Fruit fly (Drosophila melanogaster): ENCODE results near the gene CG5321.

The CG5321 gene

DNA sequence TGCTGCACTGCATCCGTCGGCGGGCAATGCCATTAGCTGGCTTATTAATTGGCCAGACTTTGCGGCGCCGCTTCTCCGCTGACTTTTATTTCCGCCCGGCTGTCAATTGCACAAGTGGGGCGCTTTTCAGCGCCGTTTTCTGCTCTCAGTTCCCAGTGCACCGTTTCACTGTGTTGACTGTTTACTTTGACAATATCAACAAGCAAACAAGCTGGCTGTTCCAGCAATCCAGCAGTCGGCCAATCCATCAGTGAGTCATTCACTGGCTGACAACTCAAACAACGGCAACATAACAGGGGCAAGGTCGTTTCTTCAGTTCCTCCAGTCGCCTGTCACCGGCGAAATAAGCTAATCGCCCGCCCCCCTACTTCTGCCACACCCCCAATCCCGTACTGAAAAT lies 37.9 kb downstream of the CG5321 start (continued):
- no peak for TF ChIP-seq CG14860 (GFP tag; IDR thresholded peaks at IDR 0.05; ENCODE audit: partially characterized antibody)
- TF ChIP-seq CG18599 (GFP tag; optimal IDR thresholded peaks at IDR 0.05), result peak; percentile 89
- TF ChIP-seq CG34376 (GFP tag; optimal IDR thresholded peaks at IDR 0.05), result peak; percentile 16
- TF ChIP-seq CG31441 (GFP tag; IDR thresholded peaks at IDR 0.05), result peak; percentile 75
- TF ChIP-seq da (GFP tag; optimal IDR thresholded peaks at IDR 0.05), result peak; percentile 60
- peak; percentile 61 for TF ChIP-seq CG2712 (tag; optimal IDR thresholded peaks at IDR 0.05)
- TF ChIP-seq CG8944 (GFP tag; optimal IDR thresholded peaks at IDR 0.05), result peak; percentile 68
- peak; percentile 38 for TF ChIP-seq Xbp1 (GFP tag; optimal IDR thresholded peaks at IDR 0.05)
- TF ChIP-seq kay (GFP tag; optimal IDR thresholded peaks at IDR 0.05), result peak; percentile 57
- TF ChIP-seq vnd (GFP tag; IDR thresholded peaks at IDR 0.05; ENCODE audit: partially characterized antibody), result no peak
- TF ChIP-seq sisA (GFP tag; IDR thresholded peaks at IDR 0.05), result 0 out of 2 replicates have a peak, but pooled peaks have one; percentile 30
- TF ChIP-seq CG34224 (GFP tag; IDR thresholded peaks at IDR 0.05; ENCODE audit: partially characterized antibody), result no peak
- peak; percentile 14 for TF ChIP-seq MESR4 (GFP tag; optimal IDR thresholded peaks at IDR 0.05)
- TF ChIP-seq Bdp1 (GFP tag; optimal IDR thresholded peaks at IDR 0.05), result peak; percentile 67
- peak; percentile 47 for TF ChIP-seq CG12391 (tag; optimal IDR thresholded peaks at IDR 0.05)
- TF ChIP-seq CG10543 (GFP tag; optimal IDR thresholded peaks at IDR 0.05), result peak; percentile 78
- peak; percentile 92 for TF ChIP-seq nau (GFP tag; optimal IDR thresholded peaks at IDR 0.05)
- no peak for TF ChIP-seq br (optimal IDR thresholded peaks at IDR 0.05)
- peak; percentile 95 for TF ChIP-seq sens (GFP tag)
- TF ChIP-seq ATbp (GFP tag; optimal IDR thresholded peaks at IDR 0.05), result peak; percentile 99
- TF ChIP-seq mam (GFP tag; optimal IDR thresholded peaks at IDR 0.05), result peak; percentile 50
- TF ChIP-seq emc (GFP tag; optimal IDR thresholded peaks at IDR 0.05), result peak; percentile 46
- TF ChIP-seq disco-r (GFP tag; optimal IDR thresholded peaks at IDR 0.05), result peak; percentile 37
- no peak for TF ChIP-seq CG2199 (GFP tag; IDR thresholded peaks at IDR 0.05)
- TF ChIP-seq run (tag; optimal IDR thresholded peaks at IDR 0.05), result peak; percentile 69
- peak; percentile 63 for TF ChIP-seq grn (GFP tag; optimal IDR thresholded peaks at IDR 0.05)
- TF ChIP-seq Taf1 (GFP tag; IDR thresholded peaks at IDR 0.05), result no peak; the same call in 1 of the 2 replicates
- TF ChIP-seq CG18619 (GFP tag; optimal IDR thresholded peaks at IDR 0.05), result peak; percentile 85
- TF ChIP-seq hkb (optimal IDR thresholded peaks at IDR 0.05), result no peak
- TF ChIP-seq hkb (GFP tag; IDR thresholded peaks at IDR 0.05), result peak; percentile 91
- peak; percentile 82 for TF ChIP-seq PHDP (tag; optimal IDR thresholded peaks at IDR 0.05)
- TF ChIP-seq CG5953 (GFP tag; IDR thresholded peaks at IDR 0.05), result peak; percentile 68
- TF ChIP-seq CG10959 (GFP tag; IDR thresholded peaks at IDR 0.05), result peak; percentile 25; the same call in 1 of the 2 replicates
- peak; percentile 56 for TF ChIP-seq CG17829 (tag; optimal IDR thresholded peaks at IDR 0.05)
- TF ChIP-seq C15 (GFP tag; IDR thresholded peaks at IDR 0.05), result peak; percentile 56; the same call in 1 of the 3 replicates
- TF ChIP-seq Atf-2 (GFP tag; optimal IDR thresholded peaks at IDR 0.05), result peak; percentile 51
- TF ChIP-seq CG8290 (GFP tag; optimal IDR thresholded peaks at IDR 0.05), result peak; percentile 80
- peak; percentile 68 to 94 for TF ChIP-seq CG8290 (tag; optimal IDR thresholded peaks at IDR 0.05)
- no peak for TF ChIP-seq pan (optimal IDR thresholded peaks at IDR 0.05)
- TF ChIP-seq pan (GFP tag; optimal IDR thresholded peaks at IDR 0.05 in 1 of 2, IDR thresholded peaks at IDR 0.05 in 1 of 2), result peak in 1 of 2 experiments; percentile 81
- peak; percentile 70; the same call in 2 of the 3 replicates for TF ChIP-seq CG17361 (GFP tag; IDR thresholded peaks at IDR 0.05)
- TF ChIP-seq CG11085 (GFP tag; IDR thresholded peaks at IDR 0.05), result peak; percentile 71; the same call in 1 of the 2 replicates
- TF ChIP-seq crol (GFP tag; IDR thresholded peaks at IDR 0.05), result 0 out of 2 replicates have a peak, but pooled peaks have one; percentile 29
- TF ChIP-seq dmrt99B (tag; optimal IDR thresholded peaks at IDR 0.05), result peak; percentile 85
- TF ChIP-seq Ets97D (GFP tag; optimal IDR thresholded peaks at IDR 0.05), result peak; percentile 33
- TF ChIP-seq CG15696 (tag; optimal IDR thresholded peaks at IDR 0.05), result peak; percentile 78
- no peak for TF ChIP-seq Deaf1 (tag; optimal IDR thresholded peaks at IDR 0.05)
- peak; percentile 6 for TF ChIP-seq CG16815 (GFP tag; optimal IDR thresholded peaks at IDR 0.05)
- no peak for TF ChIP-seq ato (GFP tag; IDR thresholded peaks at IDR 0.05; ENCODE audit: partially characterized antibody)
- peak; percentile 83 for TF ChIP-seq bab2 (GFP tag; optimal IDR thresholded peaks at IDR 0.05)
- peak; percentile 82 for TF ChIP-seq CG8089 (GFP tag; optimal IDR thresholded peaks at IDR 0.05)
- TF ChIP-seq CG6765 (GFP tag; optimal IDR thresholded peaks at IDR 0.05), result peak; percentile 81

All from whole organism, embryonic.